Worm (Caenorhabditis elegans) whole organism, mixed stage, embryonic: ENCODE results near the gene moe-3.

Source experiments
- M03D4.4 ChIP-seq: sonication (generic microtip); optimal IDR thresholded peaks from 2 replicates; lab custom pipeline; 2017; ENCODE audit warnings: mild to moderate bottlenecking, missing genetic modification characterization, missing compliant biosample characterization
- bed-3 ChIP-seq: fragments of 200-800 bp; sonication (Bioruptor generic); optimal IDR thresholded peaks from 3 replicates; lab custom pipeline; 2018; ENCODE audit warnings: mild to moderate bottlenecking, missing genetic modification characterization, moderate library complexity, missing compliant biosample characterization
- blmp-1 ChIP-seq: fragments of 150-350 bp; optimal IDR thresholded peaks from 2 replicates; lab custom pipeline; 2014; ENCODE audit warnings: missing biosample characterization, missing genetic modification characterization
- ceh-39 ChIP-seq: fragments of 150-350 bp; optimal IDR thresholded peaks from 2 replicates; lab custom pipeline; 2014; ENCODE audit warnings: missing biosample characterization, missing genetic modification characterization
- ceh-43 ChIP-seq: fragments of 200-800 bp; sonication (Bioruptor generic); optimal IDR thresholded peaks from 2 replicates; lab custom pipeline; 2018; ENCODE audit warnings: mild to moderate bottlenecking, missing genetic modification characterization, moderate library complexity, missing compliant biosample characterization
- ceh-83 ChIP-seq: fragments of 200-800 bp; sonication (Bioruptor generic); optimal IDR thresholded peaks from 2 replicates; lab custom pipeline; 2018; ENCODE audit warnings: mild to moderate bottlenecking, missing genetic modification characterization, missing compliant biosample characterization
- ces-1 ChIP-seq: fragments of 150-350 bp; optimal IDR thresholded peaks from 2 replicates; lab custom pipeline; 2014; ENCODE audit warnings: missing biosample characterization, missing genetic modification reagents, missing genetic modification characterization
- cnd-1 ChIP-seq: fragments of 200-800 bp; sonication (Bioruptor generic); optimal IDR thresholded peaks from 2 replicates; lab custom pipeline; 2018; ENCODE audit warnings: mild to moderate bottlenecking, missing genetic modification characterization, missing compliant biosample characterization
- drap-1 ChIP-seq: fragments of 200-800 bp; sonication (Bioruptor generic); optimal IDR thresholded peaks from 3 replicates; lab custom pipeline; 2018; ENCODE audit warnings: mild to moderate bottlenecking, missing genetic modification characterization, missing compliant biosample characterization
- elt-1 ChIP-seq: sonication (generic microtip); optimal IDR thresholded peaks from 2 replicates; lab custom pipeline; 2017; ENCODE audit warnings: missing genetic modification characterization, mild to moderate bottlenecking, missing compliant biosample characterization, antibody characterized with exemption, moderate library complexity, borderline replicate concordance; ENCODE audit not compliant: insufficient read depth
- elt-3 ChIP-seq: fragments of 150-350 bp; optimal IDR thresholded peaks from 2 replicates; lab custom pipeline; 2014; ENCODE audit warnings: missing biosample characterization, missing genetic modification characterization
- flh-1 ChIP-seq: fragments of 200-800 bp; sonication (Bioruptor generic); optimal IDR thresholded peaks from 2 replicates; lab custom pipeline; 2018; ENCODE audit warnings: mild to moderate bottlenecking, missing genetic modification characterization, moderate library complexity, missing compliant biosample characterization
- ham-2 ChIP-seq: fragments of 200-800 bp; sonication (Bioruptor generic); optimal IDR thresholded peaks from 2 replicates; lab custom pipeline; 2018; ENCODE audit warnings: mild to moderate bottlenecking, missing genetic modification characterization, missing compliant biosample characterization
- hlh-1 ChIP-seq: fragments of 150-350 bp; optimal IDR thresholded peaks from 2 replicates; lab custom pipeline; 2014; ENCODE audit warnings: missing biosample characterization, missing genetic modification reagents, missing genetic modification characterization
- lin-13 ChIP-seq: fragments of 150-350 bp; optimal IDR thresholded peaks from 2 replicates; lab custom pipeline; 2014; ENCODE audit warnings: missing biosample characterization, missing genetic modification characterization
- lin-32 ChIP-seq: fragments of 200-800 bp; sonication (Bioruptor generic); optimal IDR thresholded peaks from 2 replicates; lab custom pipeline; 2018; ENCODE audit warnings: mild to moderate bottlenecking, missing genetic modification characterization, missing compliant biosample characterization
- lsy-2 ChIP-seq: fragments of 150-350 bp; optimal IDR thresholded peaks from 2 replicates; lab custom pipeline; 2014; ENCODE audit warnings: missing biosample characterization, missing genetic modification characterization
- mab-5 ChIP-seq: fragments of 150-350 bp; optimal IDR thresholded peaks from 2 replicates; lab custom pipeline; 2014; ENCODE audit warnings: missing biosample characterization, missing genetic modification characterization
- mep-1 ChIP-seq: fragments of 150-350 bp; optimal IDR thresholded peaks from 2 replicates; lab custom pipeline; 2017; ENCODE audit warnings: missing biosample characterization, missing genetic modification reagents, missing genetic modification characterization, inconsistent platforms
- mls-2 ChIP-seq: sonication (generic microtip); optimal IDR thresholded peaks from 2 replicates; lab custom pipeline; 2016; ENCODE audit warnings: mild to moderate bottlenecking, missing genetic modification characterization, moderate library complexity, missing compliant biosample characterization
- nhr-12 ChIP-seq: fragments of 150-350 bp; optimal IDR thresholded peaks from 2 replicates; lab custom pipeline; 2014; ENCODE audit warnings: missing biosample characterization, missing genetic modification characterization
- nhr-2 ChIP-seq: fragments of 150-350 bp; optimal IDR thresholded peaks from 2 replicates; lab custom pipeline; 2014; ENCODE audit warnings: missing biosample characterization, missing genetic modification characterization
- nhr-237 ChIP-seq: fragments of 150-350 bp; optimal IDR thresholded peaks from 2 replicates; lab custom pipeline; 2014; ENCODE audit warnings: missing biosample characterization, missing genetic modification characterization
- nhr-28 ChIP-seq: fragments of 150-350 bp; optimal IDR thresholded peaks from 2 replicates; lab custom pipeline; 2014; ENCODE audit warnings: missing biosample characterization, missing genetic modification characterization
- nhr-76 ChIP-seq: sonication (generic microtip); optimal IDR thresholded peaks from 2 replicates; lab custom pipeline; 2017; ENCODE audit warnings: missing biosample characterization, missing genetic modification characterization
- pha-4 ChIP-seq: fragments of 150-350 bp; optimal IDR thresholded peaks from 2 replicates; lab custom pipeline; 2018; ENCODE audit warnings: missing biosample characterization, missing genetic modification reagents, missing genetic modification characterization
- sem-2 ChIP-seq: fragments of 200-800 bp; sonication (Bioruptor generic); optimal IDR thresholded peaks from 2 replicates; lab custom pipeline; 2018; ENCODE audit warnings: mild to moderate bottlenecking, missing genetic modification characterization, missing compliant biosample characterization
- snpc-4 ChIP-seq: fragments of 150-350 bp; optimal IDR thresholded peaks from 2 replicates; lab custom pipeline; 2014; ENCODE audit warnings: missing biosample characterization, missing genetic modification characterization
- sptf-1 ChIP-seq: sonication (generic microtip); optimal IDR thresholded peaks from 2 replicates; lab custom pipeline; 2017; ENCODE audit warnings: mild to moderate bottlenecking, missing genetic modification characterization, moderate library complexity, missing compliant biosample characterization
- tbx-8 ChIP-seq: fragments of 200-800 bp; sonication (Bioruptor generic); optimal IDR thresholded peaks from 2 replicates; lab custom pipeline; 2018; ENCODE audit warnings: mild to moderate bottlenecking, missing genetic modification characterization, moderate library complexity, missing compliant biosample characterization
- unc-120 ChIP-seq: sonication (generic microtip); optimal IDR thresholded peaks from 2 replicates; lab custom pipeline; 2017; ENCODE audit warnings: missing genetic modification characterization, missing compliant biosample characterization; ENCODE audit not compliant: poor library complexity, severe bottlenecking
- unc-39 ChIP-seq: fragments of 150-350 bp; optimal IDR thresholded peaks from 2 replicates; lab custom pipeline; 2014; ENCODE audit warnings: missing biosample characterization, missing genetic modification characterization
- unc-62 ChIP-seq: fragments of 150-350 bp; optimal IDR thresholded peaks from 2 replicates; lab custom pipeline; 2014; ENCODE audit warnings: missing biosample characterization, missing genetic modification reagents, missing genetic modification characterization
- zip-8 ChIP-seq: fragments of 150-350 bp; optimal IDR thresholded peaks from 2 replicates; lab custom pipeline; 2014; ENCODE audit warnings: missing biosample characterization, missing genetic modification characterization
- ztf-11 ChIP-seq: fragments of 150-350 bp; optimal IDR thresholded peaks from 2 replicates; lab custom pipeline; 2014; ENCODE audit warnings: missing biosample characterization, missing genetic modification characterization

Gene moe-3

ce11 chrII:13195706-13196417 is 30.3 kb upstream of the moe-3 start:
- no peak for TF ChIP-seq bed-3
- no peak for TF ChIP-seq lsy-2 (tag; lab: Kevin White, UChicago)
- TF ChIP-seq ceh-43 (GFP tag; lab: Kevin White, UChicago), result no peak
- TF ChIP-seq unc-39, result no peak
- no peak for TF ChIP-seq unc-62 (GFP tag; lab: Kevin White, UChicago)
- TF ChIP-seq nhr-28 (tag; lab: Kevin White, UChicago), result no peak
- no peak for TF ChIP-seq M03D4.4 (tag; lab: Kevin White, UChicago)
- TF ChIP-seq lin-13, result no peak
- no peak for TF ChIP-seq ham-2 (GFP tag; lab: Kevin White, UChicago)
- no peak for TF ChIP-seq mab-5 (tag; lab: Kevin White, UChicago)
- no peak for TF ChIP-seq drap-1 (GFP tag; lab: Kevin White, UChicago)
- TF ChIP-seq sptf-1 (tag; lab: Kevin White, UChicago), result no peak
- no peak for TF ChIP-seq elt-3 (tag; lab: Kevin White, UChicago)
- TF ChIP-seq nhr-76, result no peak
- TF ChIP-seq ceh-83, result no peak
- TF ChIP-seq nhr-2 (tag; lab: Kevin White, UChicago), result no peak
- no peak for TF ChIP-seq nhr-237 (tag; lab: Kevin White, UChicago)
- TF ChIP-seq mep-1, result no peak
- TF ChIP-seq ztf-11 (tag; lab: Kevin White, UChicago), result no peak

ce11 chrII:13195163-13195562 is 29.6 kb upstream of the moe-3 start, which contains the start of gene lec-1:
lec-1 (plus strand) TSS chrII:13195549.
- peak; percentile 96 for TF ChIP-seq pha-4 (tag; lab: Kevin White, UChicago)
- no peak for TF ChIP-seq lsy-2 (tag; lab: Kevin White, UChicago)
- TF ChIP-seq elt-3 (tag; lab: Kevin White, UChicago), result no peak
- TF ChIP-seq snpc-4 (tag; lab: Kevin White, UChicago), result no peak
- TF ChIP-seq nhr-12 (tag; lab: Kevin White, UChicago), result no peak
- TF ChIP-seq elt-1, result no peak
- TF ChIP-seq bed-3, result no peak
- TF ChIP-seq ztf-11 (tag; lab: Kevin White, UChicago), result no peak
- TF ChIP-seq ceh-43 (GFP tag; lab: Kevin White, UChicago), result no peak
- no peak for TF ChIP-seq lin-32
- TF ChIP-seq M03D4.4 (tag; lab: Kevin White, UChicago), result no peak
- no peak for TF ChIP-seq flh-1 (GFP tag; lab: Kevin White, UChicago)
- no peak for TF ChIP-seq sptf-1 (tag; lab: Kevin White, UChicago)
- TF ChIP-seq ham-2 (GFP tag; lab: Kevin White, UChicago), result no peak
- no peak for TF ChIP-seq mab-5 (tag; lab: Kevin White, UChicago)
- TF ChIP-seq sem-2 (GFP tag; lab: Kevin White, UChicago), result no peak
- TF ChIP-seq unc-62 (GFP tag; lab: Kevin White, UChicago), result peak; percentile 89
- TF ChIP-seq ceh-83, result no peak
- no peak for TF ChIP-seq zip-8 (tag; lab: Kevin White, UChicago)
- no peak for TF ChIP-seq lin-13
- TF ChIP-seq cnd-1 (tag; lab: Kevin White, UChicago), result no peak
- no peak for TF ChIP-seq nhr-76
- TF ChIP-seq ces-1 (GFP tag; lab: Kevin White, UChicago), result peak; percentile 76
- no peak for TF ChIP-seq mls-2 (tag; lab: Kevin White, UChicago)
- no peak for TF ChIP-seq blmp-1
- peak; percentile 69 for TF ChIP-seq hlh-1 (tag; lab: Kevin White, UChicago)
- TF ChIP-seq nhr-237 (tag; lab: Kevin White, UChicago), result peak; percentile 36
- no peak for TF ChIP-seq ceh-39 (tag; lab: Kevin White, UChicago)
- TF ChIP-seq unc-120 (tag; lab: Kevin White, UChicago), result peak; percentile 68
- TF ChIP-seq unc-39, result no peak
- TF ChIP-seq mep-1, result peak; percentile 50
- TF ChIP-seq nhr-2 (tag; lab: Kevin White, UChicago), result no peak
- no peak for TF ChIP-seq drap-1 (GFP tag; lab: Kevin White, UChicago)
- no peak for TF ChIP-seq tbx-8
- TF ChIP-seq nhr-28 (tag; lab: Kevin White, UChicago), result no peak

- TF ChIP-seq hlh-1 (tag; lab: Kevin White, UChicago) (no peak), ceh-83 (no peak), lsy-2 (tag; lab: Kevin White, UChicago) (no peak), sem-2 (GFP tag; lab: Kevin White, UChicago) (no peak), mab-5 (tag; lab: Kevin White, UChicago) (no peak), M03D4.4 (tag; lab: Kevin White, UChicago) (no peak), lin-32 (no peak), bed-3 (no peak), ces-1 (GFP tag; lab: Kevin White, UChicago) (no peak), flh-1 (GFP tag; lab: Kevin White, UChicago) (no peak), unc-120 (tag; lab: Kevin White, UChicago) (no peak)
Observed at ce11 chrII:13193563-13194103, 28.1 kb upstream of the moe-3 start.
